Fruit fly (Drosophila melanogaster) whole organism, prepupa: ENCODE measurements around the gene CG14253.
A peak's percentile ranks its signal among the peaks of the same experiment; 100 is the strongest.

Source experiments
- Blimp-1 ChIP-seq: fragments of 200-800 bp; sonication (Bioruptor generic); optimal IDR thresholded peaks from 3 replicates; lab custom pipeline; 2017; ENCODE audit warnings: missing biosample characterization, missing genetic modification characterization, mild to moderate bottlenecking, moderate library complexity, missing genetic modification reagents
- CG10631 ChIP-seq: fragments of 200-800 bp; sonication (Bioruptor generic); optimal IDR thresholded peaks from 2 replicates; lab custom pipeline; 2016; ENCODE audit warnings: missing biosample characterization, missing genetic modification characterization
- CG11294 ChIP-seq: fragments of 200-800 bp; sonication (Bioruptor generic); IDR thresholded peaks from 2 replicates; pipeline ENCODE4 v1.3.6; 2022; ENCODE audit warnings: missing biosample characterization, missing genetic modification characterization
- CG1621 ChIP-seq: fragments of 200-800 bp; sonication (Bioruptor generic); optimal IDR thresholded peaks from 3 replicates; lab custom pipeline; 2018; ENCODE audit warnings: missing biosample characterization, mild to moderate bottlenecking, missing genetic modification characterization
- CG3032 ChIP-seq: fragments of 200-800 bp; optimal IDR thresholded peaks from 2 replicates; lab custom pipeline; 2019; ENCODE audit warnings: missing biosample characterization, mild to moderate bottlenecking, missing genetic modification characterization, moderate library complexity
- CG31627 ChIP-seq: fragments of 200-800 bp; sonication (Bioruptor generic); optimal IDR thresholded peaks from 3 replicates; lab custom pipeline; 2016; ENCODE audit warnings: missing biosample characterization, missing genetic modification characterization
- CG32006 ChIP-seq: fragments of 200-800 bp; sonication (Bioruptor generic); optimal IDR thresholded peaks from 3 replicates; lab custom pipeline; 2017; ENCODE audit warnings: missing biosample characterization, mild to moderate bottlenecking, missing genetic modification characterization
- CG3919 ChIP-seq: fragments of 200-800 bp; sonication (Bioruptor generic); optimal IDR thresholded peaks from 3 replicates; lab custom pipeline; 2016; ENCODE audit warnings: missing biosample characterization, missing genetic modification characterization
- CG4318 ChIP-seq: fragments of 200-800 bp; sonication (Bioruptor generic); optimal IDR thresholded peaks from 3 replicates; lab custom pipeline; 2017; ENCODE audit warnings: missing biosample characterization, mild to moderate bottlenecking, missing genetic modification characterization
- CG6163 ChIP-seq: fragments of 200-800 bp; sonication (Bioruptor generic); IDR thresholded peaks from 3 replicates; pipeline ENCODE4 v1.3.6; 2022; ENCODE audit warnings: missing biosample characterization, missing genetic modification characterization
- CG6276 ChIP-seq: fragments of 200-800 bp; sonication (Bioruptor generic); optimal IDR thresholded peaks from 2 replicates; lab custom pipeline; 2017; ENCODE audit warnings: missing biosample characterization, mild to moderate bottlenecking, missing genetic modification characterization
- CG6792 ChIP-seq: fragments of 200-800 bp; sonication (Bioruptor generic); optimal IDR thresholded peaks from 3 replicates; lab custom pipeline; 2016; ENCODE audit warnings: missing biosample characterization, missing genetic modification characterization
- CG6808 ChIP-seq: fragments of 200-800 bp; sonication (Bioruptor generic); optimal IDR thresholded peaks from 3 replicates; lab custom pipeline; 2017; ENCODE audit warnings: missing biosample characterization, missing genetic modification characterization, mild to moderate bottlenecking, moderate library complexity, missing genetic modification reagents
- CG8119 ChIP-seq: fragments of 200-800 bp; sonication (Bioruptor generic); IDR thresholded peaks from 3 replicates; pipeline ENCODE4 v1.3.6; 2022; ENCODE audit warnings: missing biosample characterization, missing genetic modification characterization
- CG8319 ChIP-seq: fragments of 200-800 bp; sonication (Bioruptor generic); optimal IDR thresholded peaks from 3 replicates; lab custom pipeline; 2016; ENCODE audit warnings: missing biosample characterization, missing genetic modification characterization
- CG8632 ChIP-seq: fragments of 200-800 bp; sonication (Bioruptor generic); optimal IDR thresholded peaks from 3 replicates; lab custom pipeline; 2016; ENCODE audit warnings: missing biosample characterization, missing genetic modification characterization
- CG9139 ChIP-seq: fragments of 200-800 bp; sonication (Bioruptor generic); optimal IDR thresholded peaks from 3 replicates; lab custom pipeline; 2017; ENCODE audit warnings: missing biosample characterization, mild to moderate bottlenecking, missing genetic modification characterization
- Eip93F ChIP-seq: fragments of 200-800 bp; sonication (Bioruptor generic); optimal IDR thresholded peaks from 2 replicates; lab custom pipeline; 2016; ENCODE audit warnings: missing biosample characterization, mild to moderate bottlenecking, missing genetic modification characterization
- Ets21C ChIP-seq: fragments of 200-800 bp; sonication (Bioruptor generic); optimal IDR thresholded peaks from 3 replicates; lab custom pipeline; 2016; ENCODE audit warnings: missing biosample characterization, missing genetic modification characterization
- Ets96B ChIP-seq: fragments of 200-800 bp; optimal IDR thresholded peaks from 2 replicates; lab custom pipeline; 2019; ENCODE audit warnings: missing biosample characterization, mild to moderate bottlenecking, missing genetic modification characterization, moderate library complexity
- Gug ChIP-seq: fragments of 200-800 bp; sonication (Bioruptor generic); IDR thresholded peaks from 2 replicates; pipeline ENCODE4 v1.3.6; 2022; ENCODE audit warnings: missing biosample characterization, missing genetic modification characterization
- Hr39 ChIP-seq: fragments of 200-800 bp; sonication (Bioruptor generic); optimal IDR thresholded peaks from 2 replicates; lab custom pipeline; 2016; ENCODE audit warnings: missing biosample characterization, missing genetic modification characterization
- Hr4 ChIP-seq: fragments of 200-800 bp; sonication (Bioruptor generic); optimal IDR thresholded peaks from 3 replicates; lab custom pipeline; 2016; ENCODE audit warnings: missing biosample characterization, missing genetic modification characterization
- Lpt ChIP-seq: fragments of 200-800 bp; sonication (Bioruptor generic); optimal IDR thresholded peaks from 3 replicates; lab custom pipeline; 2016; ENCODE audit warnings: missing biosample characterization, missing genetic modification characterization
- Met ChIP-seq: fragments of 200-800 bp; sonication (Bioruptor generic); optimal IDR thresholded peaks from 3 replicates; lab custom pipeline; 2016; ENCODE audit warnings: missing biosample characterization, missing genetic modification characterization
- OdsH ChIP-seq: fragments of 200-800 bp; sonication (Bioruptor generic); optimal IDR thresholded peaks from 3 replicates; lab custom pipeline; 2016; ENCODE audit warnings: missing biosample characterization, missing genetic modification characterization
- Sox102F ChIP-seq: fragments of 200-800 bp; sonication (Bioruptor generic); optimal IDR thresholded peaks from 2 replicates; lab custom pipeline; 2016; ENCODE audit warnings: missing biosample characterization, mild to moderate bottlenecking, missing genetic modification characterization
- Sox14 ChIP-seq: fragments of 200-800 bp; sonication (Bioruptor generic); optimal IDR thresholded peaks from 3 replicates; lab custom pipeline; 2016; ENCODE audit warnings: missing biosample characterization, missing genetic modification characterization
- Sox15 ChIP-seq: fragments of 200-800 bp; sonication (Bioruptor generic); optimal IDR thresholded peaks from 3 replicates; lab custom pipeline; 2016; ENCODE audit warnings: missing biosample characterization, missing genetic modification characterization
- achi ChIP-seq: fragments of 200-800 bp; sonication (Bioruptor generic); optimal IDR thresholded peaks from 3 replicates; lab custom pipeline; 2016; ENCODE audit warnings: missing biosample characterization, missing genetic modification characterization
- cyc ChIP-seq: fragments of 200-800 bp; sonication (Bioruptor generic); optimal IDR thresholded peaks from 3 replicates; lab custom pipeline; 2016; ENCODE audit warnings: missing biosample characterization, missing genetic modification characterization
- dsx ChIP-seq: fragments of 200-800 bp; optimal IDR thresholded peaks from 3 replicates; lab custom pipeline; 2019; ENCODE audit warnings: missing biosample characterization, mild to moderate bottlenecking, missing genetic modification characterization, moderate library complexity; ENCODE audit not compliant: poor library complexity, severe bottlenecking
- fkh ChIP-seq: fragments of 200-800 bp; sonication (Bioruptor generic); optimal IDR thresholded peaks from 3 replicates; lab custom pipeline; 2017; ENCODE audit warnings: missing biosample characterization, mild to moderate bottlenecking, missing genetic modification characterization, moderate library complexity
- lz ChIP-seq: fragments of 200-800 bp; sonication (Bioruptor generic); optimal IDR thresholded peaks from 3 replicates; lab custom pipeline; 2016; ENCODE audit warnings: missing biosample characterization, missing genetic modification characterization
- salr ChIP-seq, 2 experiments: fragments of 200-800 bp; sonication (Bioruptor generic); optimal IDR thresholded peaks; 3 replicates each; lab custom pipeline; 2016 to 2018; ENCODE audit warnings: missing biosample characterization in 2 of 2, missing genetic modification characterization in 2 of 2, mild to moderate bottlenecking in 1 of 2
- spab ChIP-seq: fragments of 200-800 bp; sonication (Bioruptor generic); optimal IDR thresholded peaks from 2 replicates; lab custom pipeline; 2017; ENCODE audit warnings: missing biosample characterization, mild to moderate bottlenecking, missing genetic modification characterization, missing genetic modification reagents
- svp ChIP-seq: fragments of 200-800 bp; sonication (Bioruptor generic); peaks from one replicate; lab custom pipeline; 2016; ENCODE audit warnings: missing biosample characterization, missing genetic modification characterization

The CG14253 gene

dm6 chr3R:26989802-26990509, 11.6 kb downstream of the CG14253 start, which contains the start of gene CG31076 (continued):
- TF ChIP-seq CG8119 (GFP tag; lab: Robert Waterston, UW) (peak; percentile 34; the same call in 1 of the 3 replicates), Eip93F (GFP tag; lab: Kevin White, UChicago) (peak; percentile 83), Sox15 (GFP tag; lab: Kevin White, UChicago) (peak; percentile 5), CG3032 (tag; lab: Kevin White, UChicago) (peak; percentile 53), CG6792 (GFP tag; lab: Kevin White, UChicago) (peak; percentile 60), achi (GFP tag; lab: Kevin White, UChicago) (peak; percentile 65), Met (GFP tag; lab: Kevin White, UChicago) (peak; percentile 81), Sox14 (GFP tag; lab: Kevin White, UChicago) (peak; percentile 77), Blimp-1 (peak; percentile 53), cyc (peak; percentile 77), CG6163 (GFP tag; lab: Robert Waterston, UW) (no peak), CG6808 (GFP tag; lab: Kevin White, UChicago) (peak; percentile 44), CG9139 (GFP tag; lab: Kevin White, UChicago) (no peak), Hr4 (peak; percentile 44), spab (GFP tag; lab: Kevin White, UChicago) (peak; percentile 47), CG6276 (GFP tag; lab: Kevin White, UChicago) (peak; percentile 65)

DNA sequence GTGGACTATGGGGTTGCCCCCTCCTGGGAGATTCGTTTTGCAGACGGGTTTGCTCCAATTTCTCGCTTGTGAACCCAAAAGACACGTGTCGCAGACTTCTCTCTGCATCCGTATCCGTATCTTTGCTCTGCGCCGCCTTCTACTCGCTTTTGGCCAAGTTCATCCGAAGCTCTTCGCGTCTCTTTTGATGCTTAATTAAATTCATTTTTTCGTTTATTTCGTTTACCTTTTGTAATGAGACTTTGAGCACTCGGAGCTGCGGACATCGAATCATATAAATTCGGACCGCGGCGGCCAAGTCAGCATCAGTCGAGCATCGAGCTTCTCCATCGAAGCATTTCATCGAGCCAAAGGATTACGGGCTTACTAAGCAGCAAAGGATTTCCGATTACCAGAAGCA, 16.2 kb downstream of the CG14253 start, which contains the start of gene TwdlC:
TwdlC (plus strand) TSS at position 301 of the 400 bp plus-strand sequence.
- TF ChIP-seq CG8632 (GFP tag; lab: Kevin White, UChicago) (no peak), Sox102F (no peak), salr (GFP tag; optimal IDR thresholded peaks at IDR 0.05; lab: Kevin White, UChicago) (no peak), CG6276 (GFP tag; lab: Kevin White, UChicago) (no peak), CG6808 (GFP tag; lab: Kevin White, UChicago) (no peak)
- TF ChIP-seq, all 60 proteins: peak for 0

- TF ChIP-seq Ets21C (GFP tag; lab: Kevin White, UChicago) (no peak), Lpt (GFP tag; lab: Kevin White, UChicago) (no peak), CG31627 (no peak), CG8319 (GFP tag; lab: Kevin White, UChicago) (no peak), CG6808 (GFP tag; lab: Kevin White, UChicago) (no peak), lz (GFP tag; lab: Kevin White, UChicago) (no peak), CG32006 (no peak), CG8119 (GFP tag; lab: Robert Waterston, UW) (no peak), CG4318 (no peak), salr (GFP tag; optimal IDR thresholded peaks at IDR 0.05; lab: Kevin White, UChicago) (no peak), Sox102F (no peak), fkh (GFP tag; lab: Kevin White, UChicago) (no peak), CG11294 (GFP tag; lab: Robert Waterston, UW) (no peak), CG3919 (GFP tag; lab: Kevin White, UChicago) (no peak)
Observed at dm6 chr3R:26996642-26997041, 18.3 kb downstream of the CG14253 start, which contains the start of gene RYa-R. TSS of gene RYa-R (plus strand) at chr3R:26996980.

- TF ChIP-seq lz (GFP tag; lab: Kevin White, UChicago) (no peak), CG31627 (no peak), CG32006 (no peak), CG1621 (tag; lab: Kevin White, UChicago) (no peak), CG9139 (GFP tag; lab: Kevin White, UChicago) (no peak), CG8319 (GFP tag; lab: Kevin White, UChicago) (no peak), Ets96B (tag; lab: Kevin White, UChicago) (no peak), dsx (GFP tag; lab: Kevin White, UChicago) (no peak), CG10631 (GFP tag; lab: Kevin White, UChicago) (no peak), svp (no peak), Met (GFP tag; lab: Kevin White, UChicago) (no peak), OdsH (no peak), spab (GFP tag; lab: Kevin White, UChicago) (no peak), CG4318 (no peak), Hr39 (GFP tag; lab: Kevin White, UChicago) (no peak), Gug (no peak)
Observed at dm6 chr3R:26999452-26999851, 21.1 kb downstream of the CG14253 start, which contains the start of gene CG31077. TSS of gene CG31077 (plus strand) at chr3R:26999752.
